Worm (Caenorhabditis elegans) whole organism, late embryonic: ENCODE data around the gene scrm-5.
"Not testable (repeated sequence)": the region's sequence is repeated elsewhere in the genome, so short reads cannot be mapped to it uniquely, and the experiment has no call there.

Experiments
- C08G9.2 ChIP-seq: sonication (generic microtip); optimal IDR thresholded peaks from 2 replicates; lab custom pipeline; 2016; ENCODE audit warnings: mild to moderate bottlenecking, missing genetic modification characterization, moderate library complexity, missing compliant biosample characterization
- K09A11.1 ChIP-seq: sonication (generic microtip); optimal IDR thresholded peaks from 2 replicates; lab custom pipeline; 2017; ENCODE audit warnings: antibody characterized with exemption, mild to moderate bottlenecking, missing genetic modification characterization, missing compliant biosample characterization; ENCODE audit not compliant: insufficient read depth
- ama-1 ChIP-seq: fragments of 150-350 bp; optimal IDR thresholded peaks from 2 replicates; lab custom pipeline; 2014
- ceh-14 ChIP-seq: sonication (generic microtip); optimal IDR thresholded peaks from 2 replicates; lab custom pipeline; 2016; ENCODE audit warnings: missing genotype, missing genetic modification characterization, missing compliant biosample characterization
- ceh-19 ChIP-seq: fragments of 200-800 bp; sonication (Bioruptor generic); optimal IDR thresholded peaks from 2 replicates; lab custom pipeline; 2018; ENCODE audit warnings: mild to moderate bottlenecking, missing genetic modification characterization, missing compliant biosample characterization
- ceh-24 ChIP-seq: sonication (generic microtip); optimal IDR thresholded peaks from 2 replicates; lab custom pipeline; 2016; ENCODE audit warnings: mild to moderate bottlenecking, missing genetic modification characterization, missing compliant biosample characterization
- ceh-30 ChIP-seq: fragments of 150-350 bp; optimal IDR thresholded peaks from 2 replicates; lab custom pipeline; 2014; ENCODE audit warnings: missing biosample characterization, missing genetic modification characterization
- ceh-34 ChIP-seq: sonication (generic microtip); optimal IDR thresholded peaks from 2 replicates; lab custom pipeline; 2016; ENCODE audit warnings: mild to moderate bottlenecking, missing genetic modification characterization, missing compliant biosample characterization
- ceh-45 ChIP-seq: fragments of 200-800 bp; sonication (Bioruptor generic); IDR thresholded peaks from 2 replicates; pipeline ENCODE4 v1.3.6; 2022; ENCODE audit warnings: missing genetic modification reagents, missing genetic modification characterization, missing compliant biosample characterization
- che-1 ChIP-seq: sonication (generic microtip); optimal IDR thresholded peaks from 2 replicates; lab custom pipeline; 2016; ENCODE audit warnings: mild to moderate bottlenecking, missing genetic modification characterization, missing compliant biosample characterization
- dmd-4 ChIP-seq: sonication (generic microtip); optimal IDR thresholded peaks from 2 replicates; lab custom pipeline; 2016; ENCODE audit warnings: borderline replicate concordance, missing genetic modification characterization, missing compliant biosample characterization
- dve-1 ChIP-seq: sonication (generic microtip); optimal IDR thresholded peaks from 2 replicates; lab custom pipeline; 2017; ENCODE audit warnings: antibody characterized with exemption, mild to moderate bottlenecking, missing genetic modification characterization, missing compliant biosample characterization
- elt-4 ChIP-seq: sonication (generic microtip); optimal IDR thresholded peaks from 2 replicates; lab custom pipeline; 2016; ENCODE audit warnings: missing genetic modification characterization, missing compliant biosample characterization
- eyg-1 ChIP-seq: sonication (generic microtip); optimal IDR thresholded peaks from 2 replicates; lab custom pipeline; 2016; ENCODE audit warnings: missing genotype, missing genetic modification characterization, missing compliant biosample characterization
- fkh-6 ChIP-seq: sonication (generic microtip); optimal IDR thresholded peaks from 2 replicates; lab custom pipeline; 2016; ENCODE audit warnings: missing genetic modification characterization, missing compliant biosample characterization
- gmeb-2 ChIP-seq: sonication (generic microtip); optimal IDR thresholded peaks from 2 replicates; lab custom pipeline; 2016; ENCODE audit warnings: missing genetic modification characterization, inconsistent platforms, missing compliant biosample characterization
- hlh-13 ChIP-seq: fragments of 200-800 bp; sonication (Bioruptor generic); optimal IDR thresholded peaks from 2 replicates; lab custom pipeline; 2018; ENCODE audit warnings: mild to moderate bottlenecking, missing genetic modification characterization, missing compliant biosample characterization
- hlh-15 ChIP-seq: sonication (generic microtip); optimal IDR thresholded peaks from 2 replicates; lab custom pipeline; 2016; ENCODE audit warnings: missing genetic modification characterization, missing compliant biosample characterization
- hlh-30 ChIP-seq: sonication (generic microtip); optimal IDR thresholded peaks from 2 replicates; lab custom pipeline; 2017; ENCODE audit warnings: antibody characterized with exemption, missing genetic modification characterization, missing compliant biosample characterization; ENCODE audit not compliant: insufficient read depth
- hlh-6 ChIP-seq: sonication (generic microtip); optimal IDR thresholded peaks from 2 replicates; lab custom pipeline; 2016; ENCODE audit warnings: missing genotype, missing genetic modification characterization, missing compliant biosample characterization
- hlh-8 ChIP-seq: sonication (generic microtip); optimal IDR thresholded peaks from 2 replicates; lab custom pipeline; 2016; ENCODE audit warnings: missing genotype, missing genetic modification characterization, missing compliant biosample characterization
- lim-6 ChIP-seq: sonication (generic microtip); optimal IDR thresholded peaks from 2 replicates; lab custom pipeline; 2016; ENCODE audit warnings: missing genetic modification characterization, missing compliant biosample characterization
- lin-11 ChIP-seq: fragments of 200-800 bp; sonication (Bioruptor generic); optimal IDR thresholded peaks from 2 replicates; lab custom pipeline; 2018; ENCODE audit warnings: mild to moderate bottlenecking, missing genetic modification characterization, missing compliant biosample characterization
- madf-2 ChIP-seq: sonication (generic microtip); optimal IDR thresholded peaks from 2 replicates; lab custom pipeline; 2017; ENCODE audit warnings: missing genetic modification characterization, missing compliant biosample characterization
- nfya-1 ChIP-seq: sonication (generic microtip); optimal IDR thresholded peaks from 2 replicates; lab custom pipeline; 2017; ENCODE audit warnings: missing genetic modification characterization, mild to moderate bottlenecking, missing compliant biosample characterization, antibody characterized with exemption, moderate library complexity
- nhr-232 ChIP-seq: sonication (generic microtip); optimal IDR thresholded peaks from 2 replicates; lab custom pipeline; 2016; ENCODE audit warnings: missing genetic modification characterization, missing compliant biosample characterization
- npax-4 ChIP-seq: sonication (generic microtip); optimal IDR thresholded peaks from 2 replicates; lab custom pipeline; 2016; ENCODE audit warnings: missing genetic modification characterization, missing compliant biosample characterization
- odd-2 ChIP-seq: sonication (generic microtip); optimal IDR thresholded peaks from 2 replicates; lab custom pipeline; 2017; ENCODE audit warnings: antibody characterized with exemption, mild to moderate bottlenecking, missing genetic modification characterization, missing compliant biosample characterization
- pag-3 ChIP-seq: sonication (generic microtip); optimal IDR thresholded peaks from 2 replicates; lab custom pipeline; 2016; ENCODE audit warnings: missing compliant biosample characterization, missing genetic modification characterization, borderline replicate concordance
- pat-9 ChIP-seq: fragments of 200-800 bp; sonication (Bioruptor generic); optimal IDR thresholded peaks from 2 replicates; lab custom pipeline; 2018; ENCODE audit warnings: mild to moderate bottlenecking, missing genetic modification characterization, moderate library complexity, missing compliant biosample characterization
- pqm-1 ChIP-seq: sonication (generic microtip); optimal IDR thresholded peaks from 2 replicates; lab custom pipeline; 2016; ENCODE audit warnings: missing genetic modification characterization, missing compliant biosample characterization
- ref-2 ChIP-seq: sonication (generic microtip); optimal IDR thresholded peaks from 2 replicates; lab custom pipeline; 2016; ENCODE audit warnings: missing genetic modification characterization, missing compliant biosample characterization
- sox-4 ChIP-seq: sonication (generic microtip); optimal IDR thresholded peaks from 2 replicates; lab custom pipeline; 2017; ENCODE audit warnings: mild to moderate bottlenecking, missing genetic modification characterization, inconsistent platforms, missing compliant biosample characterization
- syd-9 ChIP-seq: sonication (generic microtip); optimal IDR thresholded peaks from 2 replicates; lab custom pipeline; 2016; ENCODE audit warnings: mild to moderate bottlenecking, missing genetic modification characterization, moderate library complexity, missing compliant biosample characterization
- tbx-2 ChIP-seq: sonication (generic microtip); optimal IDR thresholded peaks from 2 replicates; lab custom pipeline; 2016; ENCODE audit warnings: missing genetic modification characterization, missing compliant biosample characterization
- tbx-7 ChIP-seq: sonication (generic microtip); optimal IDR thresholded peaks from 2 replicates; lab custom pipeline; 2016; ENCODE audit warnings: missing genotype, missing genetic modification characterization, missing compliant biosample characterization
- unc-55 ChIP-seq: sonication (generic microtip); optimal IDR thresholded peaks from 2 replicates; lab custom pipeline; 2017; ENCODE audit warnings: missing biosample characterization, missing genetic modification reagents, missing genetic modification characterization
- zip-5 ChIP-seq: sonication (generic microtip); optimal IDR thresholded peaks from 2 replicates; lab custom pipeline; 2016; ENCODE audit warnings: missing genetic modification characterization, missing compliant biosample characterization
- ztf-16 ChIP-seq: sonication (generic microtip); optimal IDR thresholded peaks from 2 replicates; lab custom pipeline; 2017; ENCODE audit warnings: missing genetic modification characterization, missing compliant biosample characterization

The scrm-5 gene

DNA sequence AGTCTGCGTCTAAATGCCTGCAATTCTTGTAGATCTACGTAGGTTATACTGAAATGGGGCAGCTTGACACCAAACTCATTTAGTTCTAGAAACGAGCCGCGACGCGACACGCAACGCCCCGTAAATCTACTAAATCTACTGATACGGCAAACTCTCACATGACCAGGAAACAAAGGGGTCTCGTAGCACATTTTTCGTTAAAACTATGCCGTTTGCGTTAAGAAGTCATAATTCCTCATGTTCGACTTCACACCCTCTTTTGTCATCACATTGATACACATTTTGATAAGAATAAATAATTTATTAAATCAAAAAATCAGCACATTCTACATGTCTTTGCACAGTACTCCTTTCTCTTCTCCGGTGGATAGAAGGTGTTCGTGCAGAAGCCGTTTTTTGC, 41.2 kb upstream of the scrm-5 start:
- no peak for TF ChIP-seq ceh-34 (tag; lab: Kevin White, UChicago)
- no peak for TF ChIP-seq ama-1
- no peak for TF ChIP-seq che-1 (tag; lab: Kevin White, UChicago)
- TF ChIP-seq fkh-6 (tag; lab: Kevin White, UChicago): no peak
- no peak for TF ChIP-seq ref-2
- no peak for TF ChIP-seq lim-6 (tag; lab: Kevin White, UChicago)
- no peak for TF ChIP-seq ceh-30 (tag; lab: Kevin White, UChicago)
- no peak for TF ChIP-seq K09A11.1 (tag; lab: Kevin White, UChicago)
- TF ChIP-seq dve-1: no peak
- no peak for TF ChIP-seq zip-5 (tag; lab: Kevin White, UChicago)
- TF ChIP-seq pag-3: no peak
- TF ChIP-seq pat-9 (tag; lab: Kevin White, UChicago): no peak
- TF ChIP-seq ceh-19 (GFP tag; lab: Kevin White, UChicago): no peak
- no peak for TF ChIP-seq npax-4 (tag; lab: Kevin White, UChicago)
- no peak for TF ChIP-seq ztf-16 (tag; lab: Kevin White, UChicago)
- no peak for TF ChIP-seq ceh-14 (tag; lab: Kevin White, UChicago)
- TF ChIP-seq tbx-2: no peak
- TF ChIP-seq hlh-15 (tag; lab: Kevin White, UChicago): no peak
- no peak for TF ChIP-seq pqm-1 (tag; lab: Kevin White, UChicago)
- no peak for TF ChIP-seq sox-4

DNA sequence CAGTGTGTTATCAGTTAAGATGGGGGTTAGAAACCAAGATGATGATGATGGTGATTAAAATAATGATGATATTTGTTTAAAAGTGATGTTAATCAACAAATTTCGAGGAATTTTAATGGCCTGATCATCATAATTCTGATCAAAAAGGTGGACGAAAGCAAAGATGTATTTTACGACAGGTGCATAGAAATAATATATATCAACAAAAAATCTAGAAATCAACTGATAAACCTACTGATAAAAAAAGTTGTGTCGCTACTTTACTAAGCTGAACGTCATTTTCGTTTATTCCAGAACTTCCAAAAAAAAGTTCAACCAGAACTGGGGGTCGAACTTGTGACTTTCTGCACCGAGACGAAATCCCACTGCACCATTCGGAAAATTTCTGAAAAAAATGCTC, 39.1 kb upstream of the scrm-5 start, which contains the start of gene mul-1:
mul-1 (minus strand) TSS at position 84 of the 400 bp plus-strand sequence.
- no peak for TF ChIP-seq pqm-1 (tag; lab: Kevin White, UChicago)
- no peak for TF ChIP-seq hlh-13 (GFP tag; lab: Kevin White, UChicago)
- TF ChIP-seq tbx-7 (tag; lab: Kevin White, UChicago): no peak
- TF ChIP-seq sox-4: no peak
- TF ChIP-seq nhr-232 (tag; lab: Kevin White, UChicago): no peak
- TF ChIP-seq lin-11 (tag; lab: Kevin White, UChicago): no peak
- no peak for TF ChIP-seq eyg-1 (tag; lab: Kevin White, UChicago)
- no peak for TF ChIP-seq che-1 (tag; lab: Kevin White, UChicago)
- no peak for TF ChIP-seq pag-3

DNA sequence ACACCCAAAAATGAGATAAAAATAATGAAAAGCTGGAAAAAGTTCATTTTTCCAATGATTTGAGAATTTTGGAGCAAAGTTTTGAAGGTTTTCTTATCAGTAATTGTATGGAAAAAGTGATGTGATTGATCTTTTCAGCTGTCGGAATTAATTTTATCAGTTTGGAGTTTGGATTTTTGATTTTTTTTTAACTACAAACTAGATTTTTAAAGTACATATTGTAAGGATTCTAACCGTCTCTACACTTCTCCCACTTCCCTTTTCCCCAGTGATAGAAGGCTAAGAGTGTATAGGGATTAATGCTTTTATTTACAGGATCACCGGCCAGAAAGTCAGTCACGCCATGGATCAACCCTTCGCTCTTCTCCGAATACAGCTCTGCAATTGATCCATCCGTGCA, 36.6 kb upstream of the scrm-5 start, which contains the start of gene F49F1.7:
F49F1.7 (minus strand) TSS at position 101 of the 400 bp plus-strand sequence.
- not testable (repeated sequence) for TF ChIP-seq tbx-2; sox-4; dmd-4 (tag; lab: Kevin White, UChicago)

DNA sequence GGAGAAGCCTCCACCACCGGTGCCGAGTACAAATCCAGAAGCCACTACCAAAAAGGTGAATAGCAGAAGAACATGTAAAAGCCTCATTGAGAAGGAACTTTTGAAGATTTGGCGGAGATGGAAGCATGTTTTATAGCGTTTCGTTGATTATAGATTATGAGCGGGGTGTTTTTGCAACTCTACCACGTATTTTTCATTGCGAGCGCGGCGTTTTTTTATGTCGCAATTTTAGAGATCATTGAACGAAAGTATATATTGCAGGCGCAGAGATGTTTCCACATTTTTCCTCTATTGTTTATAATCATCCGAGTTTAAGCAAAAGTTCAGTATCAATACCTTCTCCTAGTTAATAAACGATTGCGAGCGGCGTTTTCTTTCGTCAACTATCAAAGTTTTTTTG, 26.5 kb upstream of the scrm-5 start, which contains the start of gene F49F1.17:
F49F1.17 (minus strand) TSS at position 101 of the 400 bp plus-strand sequence.
- no peak for TF ChIP-seq gmeb-2 (tag; lab: Kevin White, UChicago)
- no peak for TF ChIP-seq hlh-30 (tag; lab: Kevin White, UChicago)
- TF ChIP-seq ceh-24 (tag; lab: Kevin White, UChicago): no peak
- TF ChIP-seq lim-6 (tag; lab: Kevin White, UChicago): no peak
- TF ChIP-seq nhr-232 (tag; lab: Kevin White, UChicago): no peak
- no peak for TF ChIP-seq hlh-15 (tag; lab: Kevin White, UChicago)
- TF ChIP-seq hlh-6 (tag; lab: Kevin White, UChicago): no peak
- no peak for TF ChIP-seq tbx-2
- TF ChIP-seq ceh-30 (tag; lab: Kevin White, UChicago): no peak
- no peak for TF ChIP-seq odd-2 (tag; lab: Kevin White, UChicago)
- no peak for TF ChIP-seq unc-55
- no peak for TF ChIP-seq ref-2
- no peak for TF ChIP-seq syd-9 (tag; lab: Kevin White, UChicago)
- no peak for TF ChIP-seq hlh-8
- TF ChIP-seq eyg-1 (tag; lab: Kevin White, UChicago): no peak
- TF ChIP-seq elt-4: no peak
- no peak for TF ChIP-seq ceh-45 (GFP tag; lab: Robert Waterston, UW)
- no peak for TF ChIP-seq C08G9.2 (tag; lab: Kevin White, UChicago)
- TF ChIP-seq madf-2: no peak
- TF ChIP-seq nfya-1: no peak
